Fruit fly (Drosophila melanogaster): ENCODE data around the gene vrs.

The vrs gene

DNA sequence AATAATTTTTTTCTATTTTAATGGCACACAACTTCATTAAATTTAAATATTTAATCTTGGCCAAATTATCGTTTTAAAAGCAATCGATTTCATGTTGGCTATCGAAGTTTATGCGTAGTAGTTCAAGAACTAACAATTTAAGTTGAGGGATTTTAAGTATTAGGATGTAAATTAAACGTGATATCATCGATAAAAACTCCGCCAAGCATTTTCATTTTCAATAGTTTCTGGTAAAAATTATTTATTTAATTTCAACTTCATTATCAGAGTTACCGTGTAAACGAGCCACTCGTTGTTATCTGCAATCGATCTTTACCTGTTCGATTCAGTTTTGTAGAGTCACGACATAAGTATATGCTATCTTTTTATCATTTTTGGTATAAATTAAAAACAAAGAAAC, 44.5 kb upstream of the vrs start (continued):
- TF ChIP-seq Six4 (GFP tag; optimal IDR thresholded peaks at IDR 0.05) (peak; percentile 99), NC2α (GFP tag; optimal IDR thresholded peaks at IDR 0.05) (peak; percentile 91), trh (GFP tag; optimal IDR thresholded peaks at IDR 0.05) (peak; percentile 91), btn (GFP tag; optimal IDR thresholded peaks at IDR 0.05) (peak; percentile 98), CG8359 (GFP tag; optimal IDR thresholded peaks at IDR 0.05; ENCODE audit: borderline replicate concordance) (peak; percentile 92), yki (optimal IDR thresholded peaks at IDR 0.05) (no peak), CG18764 (GFP tag; optimal IDR thresholded peaks at IDR 0.05) (peak; percentile 94), Nf-YB (GFP tag; optimal IDR thresholded peaks at IDR 0.05) (peak; percentile 89), Mad (GFP tag; optimal IDR thresholded peaks at IDR 0.05) (peak; percentile 94), ftz-f1 (GFP tag; optimal IDR thresholded peaks at IDR 0.05) (peak; percentile 45), Trl (optimal IDR thresholded peaks at IDR 0.05) (no peak), Trl (GFP tag; optimal IDR thresholded peaks at IDR 0.05) (peak; percentile 95), Ada2b (GFP tag; IDR thresholded peaks at IDR 0.05) (peak; percentile 99), Atf6 (GFP tag; IDR thresholded peaks at IDR 0.05) (peak; percentile 96), Vsx1 (GFP tag; optimal IDR thresholded peaks at IDR 0.05) (peak; percentile 92), ttk (GFP tag; IDR thresholded peaks at IDR 0.05) (peak; percentile 93), odd (GFP tag; optimal IDR thresholded peaks at IDR 0.05) (peak; percentile 96), cwo (GFP tag; optimal IDR thresholded peaks at IDR 0.05) (peak; percentile 94), Gug (GFP tag; IDR thresholded peaks at IDR 0.05) (peak; percentile 64; the same call in 2 of the 4 replicates), lilli (GFP tag; optimal IDR thresholded peaks at IDR 0.05) (peak; percentile 96), h (optimal IDR thresholded peaks at IDR 0.05) (no peak), tup (GFP tag; optimal IDR thresholded peaks at IDR 0.05) (peak; percentile 92), twi (tag; optimal IDR thresholded peaks at IDR 0.05) (peak; percentile 97), CG7928 (GFP tag; optimal IDR thresholded peaks at IDR 0.05) (peak; percentile 88), CG13287 (GFP tag; IDR thresholded peaks at IDR 0.05; ENCODE audit: partially characterized antibody) (peak; percentile 71; the same call in 1 of the 2 replicates), vnd (GFP tag; IDR thresholded peaks at IDR 0.05; ENCODE audit: partially characterized antibody) (no peak), CG3995 (GFP tag; optimal IDR thresholded peaks at IDR 0.05) (peak; percentile 89), disco-r (GFP tag; optimal IDR thresholded peaks at IDR 0.05) (peak; percentile 86), CG10209 (GFP tag; optimal IDR thresholded peaks at IDR 0.05) (peak; percentile 97), cg (GFP tag; optimal IDR thresholded peaks at IDR 0.05) (no peak), dan (GFP tag; IDR thresholded peaks at IDR 0.05) (peak; percentile 47; the same call in 1 of the 2 replicates), Oli (tag; optimal IDR thresholded peaks at IDR 0.05) (peak; percentile 97), zfh2 (GFP tag; optimal IDR thresholded peaks at IDR 0.05) (peak; percentile 87), pfk (GFP tag; optimal IDR thresholded peaks at IDR 0.05) (peak; percentile 76), CG1233 (GFP tag; optimal IDR thresholded peaks at IDR 0.05) (peak; percentile 98), CG10147 (GFP tag; optimal IDR thresholded peaks at IDR 0.05) (peak; percentile 100), CG15696 (tag; optimal IDR thresholded peaks at IDR 0.05) (peak; percentile 100), prd (optimal IDR thresholded peaks at IDR 0.05) (no peak), prd (GFP tag; IDR thresholded peaks at IDR 0.05) (peak; percentile 97), CG2199 (GFP tag; IDR thresholded peaks at IDR 0.05) (peak; percentile 94), CG6654 (GFP tag; optimal IDR thresholded peaks at IDR 0.05) (peak; percentile 94), CG6683 (GFP tag; optimal IDR thresholded peaks at IDR 0.05) (peak; percentile 98), nerfin-1 (tag; optimal IDR thresholded peaks at IDR 0.05) (peak; percentile 98), CG13424 (tag; optimal IDR thresholded peaks at IDR 0.05) (peak; percentile 99), MTF-1 (GFP tag; optimal IDR thresholded peaks at IDR 0.05; ENCODE audit: borderline replicate concordance) (peak; percentile 99), z (GFP tag; IDR thresholded peaks at IDR 0.05) (peak; percentile 72; the same call in 1 of the 3 replicates), da (GFP tag; optimal IDR thresholded peaks at IDR 0.05) (peak; percentile 85), Dip2 (GFP tag; IDR thresholded peaks at IDR 0.05) (peak; percentile 56; the same call in 1 of the 2 replicates), nau (GFP tag; optimal IDR thresholded peaks at IDR 0.05) (peak; percentile 99), Mes4 (GFP tag; optimal IDR thresholded peaks at IDR 0.05) (peak; percentile 93), CG9932 (GFP tag; IDR thresholded peaks at IDR 0.05) (no peak; the same call in 1 of the 2 replicates), Drgx (GFP tag; IDR thresholded peaks at IDR 0.05) (peak; percentile 93)
